Worm (Caenorhabditis elegans): ENCODE measurements around the gene igeg-1.

ce11 chrIV:4557731-4558130 is 4.7 kb upstream of the igeg-1 start:
- TF ChIP-seq ama-1 (optimal IDR thresholded peaks at IDR 0.05): no peak
- no peak for TF ChIP-seq B0310.2 (tag; optimal IDR thresholded peaks at IDR 0.05)
- no peak for TF ChIP-seq pes-1 (GFP tag; IDR thresholded peaks at IDR 0.05)
- TF ChIP-seq tra-4 (tag; optimal IDR thresholded peaks at IDR 0.05): no peak
- TF ChIP-seq tbx-37 (GFP tag; conservative IDR thresholded peaks at IDR 0.05): no peak
- TF ChIP-seq sea-1 (GFP tag; conservative IDR thresholded peaks at IDR 0.05): no peak
- no peak for TF ChIP-seq aly-1 (tag; optimal IDR thresholded peaks at IDR 0.05)
- no peak for TF ChIP-seq F13C5.2 (tag; optimal IDR thresholded peaks at IDR 0.05)
- TF ChIP-seq flt-1 (GFP tag; IDR thresholded peaks at IDR 0.05): no peak
- no peak for TF ChIP-seq ets-7 (tag; optimal IDR thresholded peaks at IDR 0.05)
